Worm (Caenorhabditis elegans): ENCODE data around the gene let-19.
A peak's percentile ranks its signal among the peaks of the same experiment; 100 is the strongest.

The let-19 gene

DNA sequence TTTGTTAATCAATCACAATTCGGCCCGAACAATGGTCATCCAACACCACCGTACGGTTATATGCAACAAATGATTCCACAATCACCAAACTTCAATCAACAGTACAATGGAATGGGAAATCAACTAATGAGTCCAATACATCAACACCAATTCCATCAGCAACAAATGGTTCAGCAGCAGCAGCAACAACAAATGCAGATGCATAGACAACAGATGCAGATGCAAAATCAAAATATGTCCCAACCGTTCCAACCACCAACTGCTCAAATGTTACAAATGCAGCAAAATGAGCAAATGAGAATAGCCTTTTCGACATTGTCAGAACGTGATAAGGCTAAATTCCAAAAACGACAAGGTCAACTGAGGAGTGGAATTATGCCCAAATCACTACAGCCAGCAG, 5.7 kb downstream of the let-19 start:
- no peak for TF ChIP-seq ceh-31 (tag; optimal IDR thresholded peaks at IDR 0.05)
- TF ChIP-seq unc-55 (GFP tag; optimal IDR thresholded peaks at IDR 0.05), result no peak
- TF ChIP-seq ceh-45 (GFP tag; IDR thresholded peaks at IDR 0.05), result no peak
- TF ChIP-seq ceh-24 (tag; optimal IDR thresholded peaks at IDR 0.05), result no peak
- TF ChIP-seq tbx-2 (tag; optimal IDR thresholded peaks at IDR 0.05), result no peak
- no peak for TF ChIP-seq eyg-1 (tag; optimal IDR thresholded peaks at IDR 0.05)
- no peak for TF ChIP-seq sdc-2 (tag; optimal IDR thresholded peaks at IDR 0.05)
- TF ChIP-seq pha-2 (tag; optimal IDR thresholded peaks at IDR 0.05), result no peak

DNA sequence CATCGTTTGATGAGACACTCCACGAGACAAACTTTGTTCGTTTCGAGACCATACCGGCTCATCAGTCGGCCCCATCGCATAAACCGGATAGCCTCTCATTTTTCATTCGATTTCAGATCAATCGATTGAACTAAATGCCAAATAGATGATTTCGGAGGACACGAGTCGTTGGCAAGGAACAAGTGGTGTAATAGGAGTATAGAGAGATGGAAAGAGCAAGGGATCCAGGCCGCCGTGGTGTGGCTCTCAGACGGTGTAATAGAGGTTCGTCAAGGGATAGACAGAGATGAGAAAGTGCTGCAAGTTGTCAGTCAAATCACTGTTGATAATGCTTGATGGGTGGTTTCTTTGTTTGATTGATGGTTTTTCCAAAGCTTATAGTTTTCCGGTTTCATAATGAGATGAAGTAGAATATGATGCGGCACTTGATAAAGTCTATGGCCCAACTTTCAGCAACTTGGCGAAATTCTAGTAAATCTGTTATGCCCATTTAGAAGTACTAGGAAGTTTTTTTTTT, 12.7 kb downstream of the let-19 start, which contains the start of gene sgn-1:
TSS of gene sgn-1 (minus strand) at position 220 of the 517 bp plus-strand sequence.
- TF ChIP-seq unc-55 (GFP tag; optimal IDR thresholded peaks at IDR 0.05), result peak; percentile 93
- peak; percentile 37 for TF ChIP-seq rnt-1 (tag; optimal IDR thresholded peaks at IDR 0.05)
- TF ChIP-seq lim-6 (tag; optimal IDR thresholded peaks at IDR 0.05), result no peak
- TF ChIP-seq ceh-18 (tag; optimal IDR thresholded peaks at IDR 0.05), result peak; percentile 51

DNA sequence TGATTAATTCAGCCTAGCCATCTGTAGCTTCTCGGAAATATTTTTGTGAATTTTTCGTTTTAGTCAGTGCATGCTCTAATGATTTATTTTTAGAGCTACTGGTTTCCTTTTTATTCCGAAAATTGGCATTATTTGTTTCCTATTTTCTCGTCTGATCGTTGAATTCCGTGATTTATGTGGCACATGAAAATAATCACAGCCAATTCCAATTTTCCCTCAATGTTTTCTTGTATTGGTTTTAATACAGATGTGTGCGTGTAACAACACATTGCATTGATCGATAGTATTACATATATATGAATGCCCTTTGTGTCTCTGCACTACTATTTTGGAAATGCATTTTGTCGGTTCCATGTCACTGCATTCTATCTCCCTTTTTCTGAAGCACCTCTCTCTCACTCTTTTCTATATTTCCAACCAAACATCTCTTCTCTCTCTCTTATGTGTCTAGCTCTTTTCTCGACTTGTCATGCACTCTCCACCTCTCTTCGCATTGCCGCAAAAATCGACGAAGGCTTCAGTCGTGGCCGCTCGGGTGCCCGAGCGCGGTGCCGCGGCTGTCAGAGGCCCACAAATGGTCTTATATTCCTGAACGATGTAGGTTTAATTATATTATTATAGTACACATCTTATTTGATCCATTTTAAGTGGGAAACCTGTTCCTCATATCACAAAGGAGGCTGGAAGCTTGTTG, 13.6 kb downstream of the let-19 start:
- peak; percentile 65 for TF ChIP-seq ceh-18 (tag; optimal IDR thresholded peaks at IDR 0.05)
- no peak for TF ChIP-seq lin-11 (tag; optimal IDR thresholded peaks at IDR 0.05)
- peak; percentile 7 for TF ChIP-seq unc-42 (tag; optimal IDR thresholded peaks at IDR 0.05)
- peak; percentile 31 for TF ChIP-seq nfya-1 (tag; optimal IDR thresholded peaks at IDR 0.05)
- TF ChIP-seq elt-4 (tag; optimal IDR thresholded peaks at IDR 0.05), result no peak
- no peak for TF ChIP-seq tbx-2 (tag; optimal IDR thresholded peaks at IDR 0.05)
- TF ChIP-seq ref-2 (tag; optimal IDR thresholded peaks at IDR 0.05), result peak; percentile 33

DNA sequence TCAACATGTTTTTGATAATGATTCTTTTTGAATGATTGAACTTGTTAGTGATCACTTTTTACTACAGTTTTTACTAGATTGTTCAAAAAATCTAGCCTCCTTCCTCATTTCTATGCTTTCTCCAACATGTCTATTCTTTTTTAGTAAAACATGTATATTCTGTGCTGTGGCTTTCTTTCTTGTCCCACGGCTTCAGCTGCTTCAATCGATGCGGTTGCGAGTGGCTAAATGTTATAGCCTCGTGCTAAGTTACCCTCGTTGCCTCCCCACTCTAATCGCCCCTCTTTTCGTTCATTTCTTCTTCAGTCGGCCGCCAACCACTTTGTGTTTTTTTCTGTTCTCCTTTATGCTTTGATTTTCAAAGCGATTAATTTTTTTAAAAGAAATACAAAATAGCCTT, 15.1 kb downstream of the let-19 start:
- TF ChIP-seq hlh-13 (GFP tag; optimal IDR thresholded peaks at IDR 0.05) (no peak), ceh-18 (tag; optimal IDR thresholded peaks at IDR 0.05) (no peak), hlh-30 (tag; optimal IDR thresholded peaks at IDR 0.05; ENCODE audit: insufficient read depth) (peak; percentile 26), ets-4 (tag; optimal IDR thresholded peaks at IDR 0.05) (no peak), sox-2 (GFP tag; IDR thresholded peaks at IDR 0.05) (no peak), unc-42 (tag; optimal IDR thresholded peaks at IDR 0.05) (peak; percentile 43), nfya-1 (tag; optimal IDR thresholded peaks at IDR 0.05) (peak; percentile 22), elt-4 (tag; optimal IDR thresholded peaks at IDR 0.05) (no peak), ceh-48 (tag; optimal IDR thresholded peaks at IDR 0.05) (peak; percentile 27)

DNA sequence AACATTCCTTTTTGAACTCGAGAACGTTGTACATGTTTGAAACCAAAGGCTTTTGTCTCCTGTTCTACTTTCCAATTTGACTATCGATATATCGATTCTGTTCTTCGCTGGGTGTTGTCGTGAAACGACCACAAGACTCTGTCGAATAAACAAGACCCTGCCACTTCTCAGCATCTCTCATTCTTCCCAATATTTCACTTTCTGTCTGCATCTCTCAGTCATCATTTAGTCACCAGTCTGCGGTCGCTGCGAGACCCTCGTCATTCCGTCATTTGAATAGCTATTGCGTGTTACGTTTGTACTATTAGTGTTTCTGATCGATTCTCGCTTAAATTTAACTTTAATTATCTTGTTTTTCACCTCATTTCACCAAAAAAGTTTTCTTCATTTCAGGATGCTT, 16.6 kb downstream of the let-19 start:
- TF ChIP-seq nhr-232 (tag; optimal IDR thresholded peaks at IDR 0.05) (no peak), pat-9 (tag; optimal IDR thresholded peaks at IDR 0.05) (no peak), hlh-13 (GFP tag; optimal IDR thresholded peaks at IDR 0.05) (no peak), pros-1 (tag; optimal IDR thresholded peaks at IDR 0.05) (peak; percentile 48), unc-3 (GFP tag; conservative IDR thresholded peaks at IDR 0.05) (no peak), unc-3 (tag; optimal IDR thresholded peaks at IDR 0.05) (no peak), K09A11.1 (tag; optimal IDR thresholded peaks at IDR 0.05; ENCODE audit: insufficient read depth) (peak; percentile 50), ceh-30 (tag; optimal IDR thresholded peaks at IDR 0.05) (no peak), elt-2 (tag; optimal IDR thresholded peaks at IDR 0.05) (peak; percentile 67), odd-2 (tag; optimal IDR thresholded peaks at IDR 0.05) (no peak), lin-11 (tag; optimal IDR thresholded peaks at IDR 0.05) (no peak), ceh-24 (tag; optimal IDR thresholded peaks at IDR 0.05) (no peak), pag-3 (tag; optimal IDR thresholded peaks at IDR 0.05; ENCODE audit: borderline replicate concordance) (no peak), hlh-15 (tag; optimal IDR thresholded peaks at IDR 0.05) (no peak), hlh-30 (tag; optimal IDR thresholded peaks at IDR 0.05; ENCODE audit: insufficient read depth) (peak; percentile 100), syd-9 (tag; optimal IDR thresholded peaks at IDR 0.05) (no peak), fkh-6 (tag; optimal IDR thresholded peaks at IDR 0.05) (no peak), ahr-1 (tag; optimal IDR thresholded peaks at IDR 0.05) (no peak), gmeb-2 (tag; optimal IDR thresholded peaks at IDR 0.05) (no peak), ceh-34 (tag; optimal IDR thresholded peaks at IDR 0.05) (peak; percentile 66), unc-86 (tag; optimal IDR thresholded peaks at IDR 0.05) (no peak), Y22D7AL.16 (tag; optimal IDR thresholded peaks at IDR 0.05) (no peak), hlh-6 (tag; optimal IDR thresholded peaks at IDR 0.05) (no peak), sdc-2 (tag; optimal IDR thresholded peaks at IDR 0.05) (peak; percentile 36), rnt-1 (tag; optimal IDR thresholded peaks at IDR 0.05) (peak; percentile 95), dmd-4 (tag; optimal IDR thresholded peaks at IDR 0.05; ENCODE audit: borderline replicate concordance) (no peak), ceh-31 (tag; optimal IDR thresholded peaks at IDR 0.05) (peak; percentile 91), sox-4 (tag; optimal IDR thresholded peaks at IDR 0.05) (no peak)
